Worm (Caenorhabditis elegans) whole organism, late embryonic: Measurements from ENCODE around the gene phf-5.

Experiments used
- nhr-232 ChIP-seq: sonication (generic microtip); optimal IDR thresholded peaks from 2 replicates; lab custom pipeline; 2016; ENCODE audit warnings: missing genetic modification characterization, missing compliant biosample characterization
- pag-3 ChIP-seq: sonication (generic microtip); optimal IDR thresholded peaks from 2 replicates; lab custom pipeline; 2016; ENCODE audit warnings: missing compliant biosample characterization, missing genetic modification characterization, borderline replicate concordance
- unc-55 ChIP-seq: sonication (generic microtip); optimal IDR thresholded peaks from 2 replicates; lab custom pipeline; 2017; ENCODE audit warnings: missing biosample characterization, missing genetic modification reagents, missing genetic modification characterization

DNA sequence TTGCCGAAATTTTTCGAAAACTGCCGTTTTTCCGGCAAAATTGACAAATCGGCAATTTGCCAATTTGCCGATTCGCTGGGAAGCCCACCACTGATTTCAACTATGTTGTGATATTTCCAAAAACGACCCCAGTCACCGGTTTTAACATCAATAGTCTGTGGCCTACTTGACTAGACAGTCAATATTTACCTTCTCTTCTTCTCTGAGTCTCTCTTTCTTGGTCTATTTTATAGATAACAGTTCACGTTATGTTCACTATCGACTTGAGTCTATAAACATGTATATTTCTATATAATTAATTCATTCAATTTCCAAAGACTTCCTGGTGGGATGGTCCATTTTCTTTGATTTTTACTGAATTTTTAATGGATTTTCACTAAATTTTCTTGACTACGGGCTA, 48.6 kb upstream of the phf-5 start:
- TF ChIP-seq unc-55 (GFP tag; lab: Kevin White, UChicago) (no peak), nhr-232 (tag; lab: Kevin White, UChicago) (no peak), pag-3 (tag; lab: Kevin White, UChicago) (no peak)
